Worm (Caenorhabditis elegans): ENCODE data around the gene T03F7.6.

The T03F7.6 gene

DNA sequence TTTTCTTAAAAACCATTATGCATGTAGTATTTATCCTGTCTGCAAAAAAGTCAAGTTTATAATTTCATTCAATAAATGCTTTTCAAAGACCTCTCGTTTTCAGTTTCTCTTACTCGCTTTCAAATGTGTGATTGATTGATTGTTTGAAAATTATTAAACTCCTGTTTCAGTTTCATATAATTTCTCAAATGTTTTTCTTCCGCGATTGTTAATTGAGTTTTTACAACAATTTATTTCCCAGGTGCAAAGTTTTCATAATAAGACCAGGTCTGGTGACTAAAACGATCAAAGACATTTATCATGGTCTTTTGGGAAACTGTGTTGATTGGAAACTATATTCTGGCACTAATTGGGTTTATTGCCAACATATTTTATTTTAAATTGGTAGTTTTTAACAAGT lies at the start of gene T03F7.6:
T03F7.6 (plus strand) TSS at position 301 of the 400 bp plus-strand sequence.
- no peak for TF ChIP-seq egl-27 (tag; optimal IDR thresholded peaks at IDR 0.05)
- no peak for TF ChIP-seq nhr-12 (tag; optimal IDR thresholded peaks at IDR 0.05)
- no peak for TF ChIP-seq ceh-82 (tag; optimal IDR thresholded peaks at IDR 0.05)
- TF ChIP-seq elt-3 (tag; optimal IDR thresholded peaks at IDR 0.05), result no peak
- no peak for TF ChIP-seq snpc-4 (tag; optimal IDR thresholded peaks at IDR 0.05)
- TF ChIP-seq nhr-76 (tag; optimal IDR thresholded peaks at IDR 0.05), result no peak
- TF ChIP-seq tbx-2 (tag; optimal IDR thresholded peaks at IDR 0.05), result no peak
- no peak for TF ChIP-seq egl-5 (tag; optimal IDR thresholded peaks at IDR 0.05)
- TF ChIP-seq fos-1 (tag; optimal IDR thresholded peaks at IDR 0.05), result no peak

ce11 chrV:11245029-11245428 lies 49.5 kb upstream of the T03F7.6 start:
- no peak for TF ChIP-seq hmg-11 (tag; optimal IDR thresholded peaks at IDR 0.05)
- no peak for TF ChIP-seq lsy-12 (tag; optimal IDR thresholded peaks at IDR 0.05)
- no peak for TF ChIP-seq unc-39 (tag; optimal IDR thresholded peaks at IDR 0.05)
- TF ChIP-seq ceh-82 (tag; optimal IDR thresholded peaks at IDR 0.05), result no peak
- no peak for TF ChIP-seq R02D3.7 (tag; optimal IDR thresholded peaks at IDR 0.05)
- TF ChIP-seq lin-39 (tag; optimal IDR thresholded peaks at IDR 0.05), result no peak
- TF ChIP-seq nhr-67 (tag; optimal IDR thresholded peaks at IDR 0.05), result no peak
- TF ChIP-seq jun-1 (tag; optimal IDR thresholded peaks at IDR 0.05), result no peak
- no peak for TF ChIP-seq unc-62 (GFP tag; optimal IDR thresholded peaks at IDR 0.05)
- TF ChIP-seq snpc-4 (tag; optimal IDR thresholded peaks at IDR 0.05), result no peak
- no peak for TF ChIP-seq elt-3 (tag; optimal IDR thresholded peaks at IDR 0.05)
- no peak for TF ChIP-seq sea-2 (GFP tag; optimal IDR thresholded peaks at IDR 0.05)
- no peak for TF ChIP-seq mml-1 (tag; optimal IDR thresholded peaks at IDR 0.05)

DNA sequence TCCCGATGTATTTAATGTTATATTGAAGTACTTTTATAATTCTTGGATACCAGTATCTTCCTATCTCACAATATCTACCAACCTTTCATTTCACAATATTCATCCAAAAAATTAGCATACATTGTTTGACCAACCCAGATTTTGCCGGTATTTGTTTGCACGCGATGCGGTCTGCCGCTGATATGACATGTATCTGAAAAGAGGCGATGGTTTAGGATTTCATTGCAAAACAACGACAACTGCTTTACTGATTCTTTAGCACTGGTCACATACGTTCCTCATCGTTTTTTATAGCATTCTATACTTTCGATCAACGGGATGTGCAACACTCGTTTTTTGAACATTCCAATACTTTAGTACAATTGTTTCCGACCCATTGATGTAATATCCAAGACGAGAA lies 46.6 kb upstream of the T03F7.6 start, which contains the start of gene mam-4:
mam-4 (plus strand) TSS at position 301 of the 400 bp plus-strand sequence.
- no peak for TF ChIP-seq hmg-11 (tag; optimal IDR thresholded peaks at IDR 0.05)
- TF ChIP-seq ZK546.5 (tag; optimal IDR thresholded peaks at IDR 0.05), result no peak
- TF ChIP-seq unc-62 (GFP tag; optimal IDR thresholded peaks at IDR 0.05), result no peak
- no peak for TF ChIP-seq elt-2 (tag; optimal IDR thresholded peaks at IDR 0.05)
- TF ChIP-seq lin-39 (tag; optimal IDR thresholded peaks at IDR 0.05), result no peak
- no peak for TF ChIP-seq elt-3 (tag; optimal IDR thresholded peaks at IDR 0.05)
- no peak for TF ChIP-seq skn-1 (tag; optimal IDR thresholded peaks at IDR 0.05)

ce11 chrV:11250735-11251134 lies 43.8 kb upstream of the T03F7.6 start, which contains the start of gene T19B10.12:
Gene T19B10.12 (plus strand): TSS chrV:11251035.
- TF ChIP-seq lin-15B (tag; optimal IDR thresholded peaks at IDR 0.05) (no peak), tbx-2 (tag; optimal IDR thresholded peaks at IDR 0.05) (no peak), ceh-28 (tag; optimal IDR thresholded peaks at IDR 0.05) (no peak)

DNA sequence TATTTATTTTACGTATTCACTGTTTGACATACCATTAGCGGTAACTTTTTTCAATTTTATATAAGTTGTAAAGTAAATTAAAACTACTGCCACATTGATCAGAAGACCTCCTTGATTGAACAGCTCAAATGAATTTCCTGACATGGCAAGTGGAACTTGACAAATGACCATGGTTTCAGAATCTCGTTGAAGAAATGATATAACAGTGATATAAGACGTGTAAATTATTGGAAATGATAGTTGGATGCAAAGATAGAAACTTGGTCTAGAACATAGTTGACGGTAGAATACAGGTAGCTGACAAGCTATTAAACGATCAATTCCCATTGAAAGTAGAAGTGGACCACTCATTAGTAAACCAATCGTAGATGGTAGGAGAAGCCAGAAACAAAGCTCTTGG lies 42.7 kb upstream of the T03F7.6 start:
- TF ChIP-seq pha-4 (tag; optimal IDR thresholded peaks at IDR 0.05), result no peak
- TF ChIP-seq skn-1 (tag; optimal IDR thresholded peaks at IDR 0.05), result no peak
- no peak for TF ChIP-seq ztf-11 (tag; optimal IDR thresholded peaks at IDR 0.05)
- TF ChIP-seq jun-1 (tag; optimal IDR thresholded peaks at IDR 0.05), result no peak
- TF ChIP-seq lin-15B (tag; optimal IDR thresholded peaks at IDR 0.05), result no peak
- no peak for TF ChIP-seq ztf-4 (tag; optimal IDR thresholded peaks at IDR 0.05)
- no peak for TF ChIP-seq snpc-4 (tag; optimal IDR thresholded peaks at IDR 0.05)
- no peak for TF ChIP-seq ceh-28 (tag; optimal IDR thresholded peaks at IDR 0.05)
- TF ChIP-seq hmg-11 (tag; optimal IDR thresholded peaks at IDR 0.05), result no peak
- no peak for TF ChIP-seq zag-1 (tag; optimal IDR thresholded peaks at IDR 0.05)
- no peak for TF ChIP-seq ceh-16 (tag; optimal IDR thresholded peaks at IDR 0.05)
- TF ChIP-seq nfya-1 (tag; optimal IDR thresholded peaks at IDR 0.05; ENCODE audit: insufficient read depth), result no peak
- no peak for TF ChIP-seq nhr-12 (tag; optimal IDR thresholded peaks at IDR 0.05)
- no peak for TF ChIP-seq unc-62 (GFP tag; optimal IDR thresholded peaks at IDR 0.05)

DNA sequence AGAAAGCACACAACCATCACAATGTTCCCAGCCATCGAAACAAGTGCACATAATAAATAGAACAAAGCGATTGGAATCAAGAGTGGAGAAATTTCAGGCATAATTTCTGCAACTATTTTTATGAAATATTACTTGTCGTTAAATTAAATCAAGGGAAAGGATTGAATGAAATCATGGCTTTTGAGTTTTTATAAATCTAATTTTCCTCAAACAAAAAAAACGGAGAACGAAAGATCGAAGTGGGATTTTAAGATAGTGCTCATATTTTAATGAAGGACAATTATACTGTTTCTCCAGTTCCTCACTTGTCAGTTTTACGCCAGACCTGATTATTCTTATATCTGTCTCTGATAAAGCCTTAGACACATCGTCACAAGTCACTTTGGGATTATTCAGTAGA lies 42.1 kb upstream of the T03F7.6 start, which contains the start of gene srsx-33:
srsx-33 (minus strand) TSS at position 101 of the 400 bp plus-strand sequence.
- TF ChIP-seq ceh-28 (tag; optimal IDR thresholded peaks at IDR 0.05) (no peak), nhr-23 (tag; optimal IDR thresholded peaks at IDR 0.05) (no peak), unc-39 (tag; optimal IDR thresholded peaks at IDR 0.05) (no peak), lin-39 (tag; optimal IDR thresholded peaks at IDR 0.05) (no peak), mdl-1 (tag; optimal IDR thresholded peaks at IDR 0.05) (no peak), eor-1 (tag; optimal IDR thresholded peaks at IDR 0.05) (no peak), pqm-1 (tag; optimal IDR thresholded peaks at IDR 0.05) (no peak), nhr-237 (tag; optimal IDR thresholded peaks at IDR 0.05) (no peak), egl-5 (tag; optimal IDR thresholded peaks at IDR 0.05) (no peak), nhr-12 (tag; optimal IDR thresholded peaks at IDR 0.05) (no peak), fkh-10 (GFP tag; optimal IDR thresholded peaks at IDR 0.05) (no peak)
